Worm (Caenorhabditis elegans) whole organism, late embryonic: Measurements from ENCODE around the gene aos-1.

Experiments
- ceh-19 ChIP-seq: fragments of 200-800 bp; sonication (Bioruptor generic); optimal IDR thresholded peaks from 2 replicates; lab custom pipeline; 2018; ENCODE audit warnings: mild to moderate bottlenecking, missing genetic modification characterization, missing compliant biosample characterization
- pat-9 ChIP-seq: fragments of 200-800 bp; sonication (Bioruptor generic); optimal IDR thresholded peaks from 2 replicates; lab custom pipeline; 2018; ENCODE audit warnings: mild to moderate bottlenecking, missing genetic modification characterization, moderate library complexity, missing compliant biosample characterization

- TF ChIP-seq pat-9 (tag; lab: Kevin White, UChicago) (no peak), ceh-19 (GFP tag; lab: Kevin White, UChicago) (no peak)
These were observed 22.2 kb upstream of the aos-1 start, which contains the start of gene srsx-28 for ce11 chrV:10152278-10152677.
